Worm (Caenorhabditis elegans): Measurements from ENCODE around the gene W06F12.2.

The W06F12.2 gene

ce11 chrIII:13748312-13748711 lies 16.8 kb upstream of the W06F12.2 start, which contains the start of gene K08E3.2:
Gene K08E3.2 (minus strand): TSS chrIII:13748686.
- TF ChIP-seq set-16 (GFP tag; IDR thresholded peaks at IDR 0.05) (peak; percentile 77), hlh-11 (tag; optimal IDR thresholded peaks at IDR 0.05) (no peak), Y105C5A.15 (GFP tag; IDR thresholded peaks at IDR 0.05) (no peak), nhr-10 (tag; optimal IDR thresholded peaks at IDR 0.05) (no peak), cey-2 (tag; optimal IDR thresholded peaks at IDR 0.05; ENCODE audit: borderline replicate concordance, insufficient read depth) (no peak), T20F7.1 (GFP tag; optimal IDR thresholded peaks at IDR 0.05) (no peak), daf-12 (tag; optimal IDR thresholded peaks at IDR 0.05) (no peak), pha-4 (GFP tag; IDR thresholded peaks at IDR 0.05) (0 out of 2 replicates have a peak, but pooled peaks have one; percentile 47), pha-4 (tag; optimal IDR thresholded peaks at IDR 0.05) (no peak), egl-43 (GFP tag; IDR thresholded peaks at IDR 0.05) (no peak), ztf-11 (tag; optimal IDR thresholded peaks at IDR 0.05) (no peak), lim-7 (GFP tag; IDR thresholded peaks at IDR 0.05) (no peak), unc-62 (GFP tag; optimal IDR thresholded peaks at IDR 0.05 in 1 of 2) (no peak), unc-62 (tag; optimal IDR thresholded peaks at IDR 0.05) (no peak), dpl-1 (GFP tag; optimal IDR thresholded peaks at IDR 0.05) (no peak), nhr-41 (GFP tag; IDR thresholded peaks at IDR 0.05) (no peak), attf-4 (tag; optimal IDR thresholded peaks at IDR 0.05) (no peak), madf-9 (GFP tag; conservative IDR thresholded peaks at IDR 0.05) (no peak), Y75B8A.6 (GFP tag; IDR thresholded peaks at IDR 0.05) (no peak), nhr-77 (tag; optimal IDR thresholded peaks at IDR 0.05) (no peak), D1046.2 (GFP tag; IDR thresholded peaks at IDR 0.05) (no peak), dve-1 (tag; optimal IDR thresholded peaks at IDR 0.05; ENCODE audit: insufficient read depth) (no peak), lin-1 (GFP tag; IDR thresholded peaks at IDR 0.05) (no peak), tra-1 (GFP tag; IDR thresholded peaks at IDR 0.05) (no peak), fkh-10 (GFP tag; optimal IDR thresholded peaks at IDR 0.05) (no peak), jun-1 (tag; optimal IDR thresholded peaks at IDR 0.05) (no peak), Y48G9A.11 (GFP tag; IDR thresholded peaks at IDR 0.05) (no peak), duxl-1 (tag; optimal IDR thresholded peaks at IDR 0.05; ENCODE audit: poor library complexity) (no peak), snpc-1.2 (GFP tag; IDR thresholded peaks at IDR 0.05) (no peak), aha-1 (tag) (peak; percentile 15), ZK546.5 (tag; optimal IDR thresholded peaks at IDR 0.05) (no peak), hmg-1.1 (GFP tag; IDR thresholded peaks at IDR 0.05) (0 out of 2 replicates have a peak, but pooled peaks have one; percentile 28)

DNA sequence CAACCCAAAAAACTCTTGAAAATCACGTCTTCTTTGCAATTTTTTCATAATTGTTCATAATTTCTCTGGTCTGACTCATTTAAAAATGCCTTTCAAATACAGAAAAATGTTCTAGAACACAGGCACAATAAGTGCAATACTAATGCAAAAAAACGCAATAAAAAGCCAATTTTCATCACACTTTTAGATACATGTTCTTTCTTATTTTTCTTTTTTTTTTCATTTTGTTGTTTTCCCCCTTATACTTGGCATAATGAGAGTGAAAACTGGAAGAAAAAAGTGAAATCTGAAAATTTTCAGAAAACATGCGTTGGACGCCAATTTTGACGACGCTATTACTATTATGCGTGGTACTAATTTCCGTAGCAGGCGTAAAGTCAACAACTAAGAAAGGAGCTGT lies 12.4 kb upstream of the W06F12.2 start, which contains the start of gene tyr-2:
tyr-2 (plus strand) TSS at position 301 of the 400 bp plus-strand sequence.
- no peak for TF ChIP-seq lin-13 (GFP tag; optimal IDR thresholded peaks at IDR 0.05)
- TF ChIP-seq hif-1 (tag; optimal IDR thresholded peaks at IDR 0.05), result no peak
- TF ChIP-seq mep-1 (tag; optimal IDR thresholded peaks at IDR 0.05), result no peak
- TF ChIP-seq lsy-2 (tag; optimal IDR thresholded peaks at IDR 0.05), result no peak
- no peak for TF ChIP-seq madf-5 (GFP tag; IDR thresholded peaks at IDR 0.05)
- no peak for TF ChIP-seq dve-1 (tag; optimal IDR thresholded peaks at IDR 0.05; ENCODE audit: insufficient read depth)
- TF ChIP-seq mxl-3 (GFP tag; optimal IDR thresholded peaks at IDR 0.05), result no peak
- no peak for TF ChIP-seq nhr-25 (tag; optimal IDR thresholded peaks at IDR 0.05; ENCODE audit: borderline replicate concordance, insufficient read depth)
- no peak for TF ChIP-seq nhr-102 (tag; optimal IDR thresholded peaks at IDR 0.05)
- no peak for TF ChIP-seq mxl-2 (GFP tag; conservative IDR thresholded peaks at IDR 0.05)
- no peak for TF ChIP-seq zfp-2 (tag; optimal IDR thresholded peaks at IDR 0.05)
- TF ChIP-seq lim-7 (GFP tag; IDR thresholded peaks at IDR 0.05), result no peak
- no peak for TF ChIP-seq unc-62 (GFP tag; optimal IDR thresholded peaks at IDR 0.05 in 1 of 2)
- no peak for TF ChIP-seq unc-62 (tag; optimal IDR thresholded peaks at IDR 0.05)
- no peak for TF ChIP-seq ceh-44 (GFP tag; IDR thresholded peaks at IDR 0.05)
- TF ChIP-seq ztf-7 (tag; optimal IDR thresholded peaks at IDR 0.05), result no peak
- no peak for TF ChIP-seq mdl-1 (tag; optimal IDR thresholded peaks at IDR 0.05)

Measured in whole organism, L4 larva.